Worm (Caenorhabditis elegans): ENCODE data around the gene str-87.

ce11 chrV:8936791-8937475, 51.1 kb downstream of the str-87 start:
- TF ChIP-seq tab-1 (GFP tag; IDR thresholded peaks at IDR 0.05) (no peak), klf-2 (GFP tag; conservative IDR thresholded peaks at IDR 0.05) (no peak), flt-1 (GFP tag; IDR thresholded peaks at IDR 0.05) (no peak), ztf-23 (GFP tag; IDR thresholded peaks at IDR 0.05) (no peak), cog-1 (tag; optimal IDR thresholded peaks at IDR 0.05) (no peak), T22C8.4 (GFP tag; IDR thresholded peaks at IDR 0.05) (no peak), ztf-29 (GFP tag; IDR thresholded peaks at IDR 0.05) (no peak), med-1 (GFP tag; optimal IDR thresholded peaks at IDR 0.05; ENCODE audit: insufficient read depth) (no peak), ref-1 (GFP tag; conservative IDR thresholded peaks at IDR 0.05) (no peak)
